Fruit fly (Drosophila melanogaster) whole organism, adult: ENCODE measurements around the gene Edg78E.
A peak's percentile ranks its signal among the peaks of the same experiment; 100 is the strongest.

Experiments used
- CG1620 ChIP-seq: fragments of 200-800 bp; sonication (Bioruptor generic); optimal IDR thresholded peaks from 2 replicates; lab custom pipeline; 2016; ENCODE audit warnings: missing biosample characterization, missing genetic modification characterization
- CG7101 ChIP-seq: fragments of 200-800 bp; sonication (Bioruptor generic); optimal IDR thresholded peaks from 2 replicates; lab custom pipeline; 2018; ENCODE audit warnings: missing biosample characterization, mild to moderate bottlenecking, missing genetic modification characterization, moderate library complexity
- Crg-1 ChIP-seq: fragments of 200-800 bp; sonication (Bioruptor generic); optimal IDR thresholded peaks from 2 replicates; lab custom pipeline; 2016; ENCODE audit warnings: missing biosample characterization, missing genetic modification characterization
- cic ChIP-seq: fragments of 200-800 bp; sonication (Bioruptor generic); optimal IDR thresholded peaks from 2 replicates; lab custom pipeline; 2017; ENCODE audit warnings: missing biosample characterization, mild to moderate bottlenecking, missing genetic modification characterization, moderate library complexity
- kay ChIP-seq: fragments of 200-800 bp; sonication (Bioruptor generic); peaks from one replicate; lab custom pipeline; 2016; ENCODE audit warnings: missing biosample characterization, missing genetic modification characterization, borderline replicate concordance
- pad ChIP-seq: fragments of 200-800 bp; sonication (Bioruptor generic); optimal IDR thresholded peaks from 3 replicates; lab custom pipeline; 2017; ENCODE audit warnings: missing biosample characterization, missing genetic modification characterization, mild to moderate bottlenecking, moderate library complexity, missing genetic modification reagents
- tj ChIP-seq: fragments of 200-800 bp; sonication (Bioruptor generic); optimal IDR thresholded peaks from 3 replicates; lab custom pipeline; 2017; ENCODE audit warnings: missing biosample characterization, mild to moderate bottlenecking, missing genetic modification characterization, moderate library complexity

dm6 chr3L:21280996-21281691, 16.5 kb downstream of the Edg78E start, which contains the start of gene ppl:
- peak; percentile 29 for TF ChIP-seq CG7101 (tag; lab: Kevin White, UChicago)
- no peak for TF ChIP-seq kay (GFP tag; lab: Kevin White, UChicago)
- no peak for TF ChIP-seq Crg-1 (GFP tag; lab: Kevin White, UChicago)
- peak; percentile 53 for TF ChIP-seq cic (GFP tag; lab: Kevin White, UChicago)
- no peak for TF ChIP-seq pad (GFP tag; lab: Kevin White, UChicago)
- TF ChIP-seq CG1620 (GFP tag; lab: Kevin White, UChicago): no peak
- no peak for TF ChIP-seq tj (GFP tag; lab: Kevin White, UChicago)
